Fruit fly (Drosophila melanogaster): ENCODE measurements around the gene alphaTub84B.

- no peak for TF ChIP-seq CG6808 (GFP tag; optimal IDR thresholded peaks at IDR 0.05)
- peak; percentile 45 for TF ChIP-seq esn (GFP tag; optimal IDR thresholded peaks at IDR 0.05)
- TF ChIP-seq CG6163 (GFP tag; IDR thresholded peaks at IDR 0.05) = no peak
- TF ChIP-seq CG34406 (GFP tag; optimal IDR thresholded peaks at IDR 0.05) = no peak
- TF ChIP-seq pdm3 (GFP tag; optimal IDR thresholded peaks at IDR 0.05) = no peak
These were observed 7.2 kb downstream of the alphaTub84B start for dm6 chr3R:7093592-7093991.

All from whole organism, prepupa.